Worm (Caenorhabditis elegans) whole organism, mixed stage, embryonic: Measurements from ENCODE around the gene Y54G11A.7.
"Not testable (repeated sequence)": the region's sequence is repeated elsewhere in the genome, so short reads cannot be mapped to it uniquely, and the experiment has no call there.

Experiments
- M03D4.4 ChIP-seq: sonication (generic microtip); optimal IDR thresholded peaks from 2 replicates; lab custom pipeline; 2017; ENCODE audit warnings: mild to moderate bottlenecking, missing genetic modification characterization, missing compliant biosample characterization
- bed-3 ChIP-seq: fragments of 200-800 bp; sonication (Bioruptor generic); optimal IDR thresholded peaks from 3 replicates; lab custom pipeline; 2018; ENCODE audit warnings: mild to moderate bottlenecking, missing genetic modification characterization, moderate library complexity, missing compliant biosample characterization
- blmp-1 ChIP-seq: fragments of 150-350 bp; optimal IDR thresholded peaks from 2 replicates; lab custom pipeline; 2014; ENCODE audit warnings: missing biosample characterization, missing genetic modification characterization
- ceh-39 ChIP-seq: fragments of 150-350 bp; optimal IDR thresholded peaks from 2 replicates; lab custom pipeline; 2014; ENCODE audit warnings: missing biosample characterization, missing genetic modification characterization
- ceh-83 ChIP-seq: fragments of 200-800 bp; sonication (Bioruptor generic); optimal IDR thresholded peaks from 2 replicates; lab custom pipeline; 2018; ENCODE audit warnings: mild to moderate bottlenecking, missing genetic modification characterization, missing compliant biosample characterization
- ces-1 ChIP-seq: fragments of 150-350 bp; optimal IDR thresholded peaks from 2 replicates; lab custom pipeline; 2014; ENCODE audit warnings: missing biosample characterization, missing genetic modification reagents, missing genetic modification characterization
- drap-1 ChIP-seq: fragments of 200-800 bp; sonication (Bioruptor generic); optimal IDR thresholded peaks from 3 replicates; lab custom pipeline; 2018; ENCODE audit warnings: mild to moderate bottlenecking, missing genetic modification characterization, missing compliant biosample characterization
- elt-1 ChIP-seq: sonication (generic microtip); optimal IDR thresholded peaks from 2 replicates; lab custom pipeline; 2017; ENCODE audit warnings: missing genetic modification characterization, mild to moderate bottlenecking, missing compliant biosample characterization, antibody characterized with exemption, moderate library complexity, borderline replicate concordance; ENCODE audit not compliant: insufficient read depth
- elt-3 ChIP-seq: fragments of 150-350 bp; optimal IDR thresholded peaks from 2 replicates; lab custom pipeline; 2014; ENCODE audit warnings: missing biosample characterization, missing genetic modification characterization
- flh-1 ChIP-seq: fragments of 200-800 bp; sonication (Bioruptor generic); optimal IDR thresholded peaks from 2 replicates; lab custom pipeline; 2018; ENCODE audit warnings: mild to moderate bottlenecking, missing genetic modification characterization, moderate library complexity, missing compliant biosample characterization
- ham-2 ChIP-seq: fragments of 200-800 bp; sonication (Bioruptor generic); optimal IDR thresholded peaks from 2 replicates; lab custom pipeline; 2018; ENCODE audit warnings: mild to moderate bottlenecking, missing genetic modification characterization, missing compliant biosample characterization
- hlh-1 ChIP-seq: fragments of 150-350 bp; optimal IDR thresholded peaks from 2 replicates; lab custom pipeline; 2014; ENCODE audit warnings: missing biosample characterization, missing genetic modification reagents, missing genetic modification characterization
- lin-13 ChIP-seq: fragments of 150-350 bp; optimal IDR thresholded peaks from 2 replicates; lab custom pipeline; 2014; ENCODE audit warnings: missing biosample characterization, missing genetic modification characterization
- lin-32 ChIP-seq: fragments of 200-800 bp; sonication (Bioruptor generic); optimal IDR thresholded peaks from 2 replicates; lab custom pipeline; 2018; ENCODE audit warnings: mild to moderate bottlenecking, missing genetic modification characterization, missing compliant biosample characterization
- lsy-2 ChIP-seq: fragments of 150-350 bp; optimal IDR thresholded peaks from 2 replicates; lab custom pipeline; 2014; ENCODE audit warnings: missing biosample characterization, missing genetic modification characterization
- mab-5 ChIP-seq: fragments of 150-350 bp; optimal IDR thresholded peaks from 2 replicates; lab custom pipeline; 2014; ENCODE audit warnings: missing biosample characterization, missing genetic modification characterization
- mep-1 ChIP-seq: fragments of 150-350 bp; optimal IDR thresholded peaks from 2 replicates; lab custom pipeline; 2017; ENCODE audit warnings: missing biosample characterization, missing genetic modification reagents, missing genetic modification characterization, inconsistent platforms
- mls-2 ChIP-seq: sonication (generic microtip); optimal IDR thresholded peaks from 2 replicates; lab custom pipeline; 2016; ENCODE audit warnings: mild to moderate bottlenecking, missing genetic modification characterization, moderate library complexity, missing compliant biosample characterization
- nhr-237 ChIP-seq: fragments of 150-350 bp; optimal IDR thresholded peaks from 2 replicates; lab custom pipeline; 2014; ENCODE audit warnings: missing biosample characterization, missing genetic modification characterization
- nhr-28 ChIP-seq: fragments of 150-350 bp; optimal IDR thresholded peaks from 2 replicates; lab custom pipeline; 2014; ENCODE audit warnings: missing biosample characterization, missing genetic modification characterization
- nhr-76 ChIP-seq: sonication (generic microtip); optimal IDR thresholded peaks from 2 replicates; lab custom pipeline; 2017; ENCODE audit warnings: missing biosample characterization, missing genetic modification characterization
- sem-2 ChIP-seq: fragments of 200-800 bp; sonication (Bioruptor generic); optimal IDR thresholded peaks from 2 replicates; lab custom pipeline; 2018; ENCODE audit warnings: mild to moderate bottlenecking, missing genetic modification characterization, missing compliant biosample characterization
- snpc-4 ChIP-seq: fragments of 150-350 bp; optimal IDR thresholded peaks from 2 replicates; lab custom pipeline; 2014; ENCODE audit warnings: missing biosample characterization, missing genetic modification characterization
- sptf-1 ChIP-seq: sonication (generic microtip); optimal IDR thresholded peaks from 2 replicates; lab custom pipeline; 2017; ENCODE audit warnings: mild to moderate bottlenecking, missing genetic modification characterization, moderate library complexity, missing compliant biosample characterization
- tbx-8 ChIP-seq: fragments of 200-800 bp; sonication (Bioruptor generic); optimal IDR thresholded peaks from 2 replicates; lab custom pipeline; 2018; ENCODE audit warnings: mild to moderate bottlenecking, missing genetic modification characterization, moderate library complexity, missing compliant biosample characterization
- unc-120 ChIP-seq: sonication (generic microtip); optimal IDR thresholded peaks from 2 replicates; lab custom pipeline; 2017; ENCODE audit warnings: missing genetic modification characterization, missing compliant biosample characterization; ENCODE audit not compliant: poor library complexity, severe bottlenecking
- unc-39 ChIP-seq: fragments of 150-350 bp; optimal IDR thresholded peaks from 2 replicates; lab custom pipeline; 2014; ENCODE audit warnings: missing biosample characterization, missing genetic modification characterization
- unc-62 ChIP-seq: fragments of 150-350 bp; optimal IDR thresholded peaks from 2 replicates; lab custom pipeline; 2014; ENCODE audit warnings: missing biosample characterization, missing genetic modification reagents, missing genetic modification characterization
- zip-8 ChIP-seq: fragments of 150-350 bp; optimal IDR thresholded peaks from 2 replicates; lab custom pipeline; 2014; ENCODE audit warnings: missing biosample characterization, missing genetic modification characterization
- ztf-11 ChIP-seq: fragments of 150-350 bp; optimal IDR thresholded peaks from 2 replicates; lab custom pipeline; 2014; ENCODE audit warnings: missing biosample characterization, missing genetic modification characterization

Gene Y54G11A.7

ce11 chrII:14294390-14294789 is 2.7 kb upstream of the Y54G11A.7 start:
- TF ChIP-seq flh-1 (GFP tag; lab: Kevin White, UChicago): no peak
- no peak for TF ChIP-seq hlh-1
- TF ChIP-seq ceh-83 (GFP tag; lab: Kevin White, UChicago): no peak
- no peak for TF ChIP-seq lin-32 (GFP tag; lab: Kevin White, UChicago)
- TF ChIP-seq nhr-237 (tag; lab: Kevin White, UChicago): no peak
- TF ChIP-seq sptf-1 (tag; lab: Kevin White, UChicago): no peak
- TF ChIP-seq mls-2 (tag; lab: Kevin White, UChicago): no peak
- no peak for TF ChIP-seq ztf-11 (tag; lab: Kevin White, UChicago)
- TF ChIP-seq blmp-1 (tag; lab: Kevin White, UChicago): no peak
- no peak for TF ChIP-seq unc-62 (GFP tag; lab: Kevin White, UChicago)
- no peak for TF ChIP-seq unc-39 (tag; lab: Kevin White, UChicago)
- TF ChIP-seq elt-3: no peak
- no peak for TF ChIP-seq mab-5 (tag; lab: Kevin White, UChicago)
- no peak for TF ChIP-seq snpc-4 (tag; lab: Kevin White, UChicago)
- no peak for TF ChIP-seq ceh-39
- no peak for TF ChIP-seq drap-1

- TF ChIP-seq lsy-2 (tag; lab: Kevin White, UChicago): no peak
- peak; percentile 22 for TF ChIP-seq blmp-1 (tag; lab: Kevin White, UChicago)
These were observed 785 bp upstream of the Y54G11A.7 start for ce11 chrII:14296320-14296719.

DNA sequence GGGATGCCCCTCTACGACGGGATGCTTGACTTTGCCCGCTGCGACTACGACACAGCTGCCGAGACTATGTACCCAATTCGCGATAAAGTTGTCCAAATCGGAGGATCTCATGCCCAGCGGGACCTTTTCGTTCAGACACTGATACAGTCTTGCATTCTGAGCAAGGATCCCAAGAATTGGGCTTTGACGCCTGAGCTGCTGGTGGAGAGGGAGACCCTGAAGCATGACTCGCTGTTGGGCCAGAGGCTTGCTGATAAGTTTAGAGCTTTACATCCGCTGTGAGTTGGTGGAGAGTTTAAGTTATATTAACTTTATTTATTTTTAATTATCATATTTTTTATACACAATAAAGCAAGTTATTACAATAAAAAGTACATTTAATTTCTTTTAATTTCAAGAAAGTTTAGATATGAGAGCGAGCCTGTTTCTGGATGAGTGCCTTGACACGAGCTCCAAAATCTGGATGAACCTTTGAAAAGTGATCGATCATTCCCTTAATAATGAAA is 2.2 kb downstream of the Y54G11A.7 start:
- no peak for TF ChIP-seq lin-13
- TF ChIP-seq, all 35 proteins: peak for 0

- TF ChIP-seq ces-1; mls-2 (tag; lab: Kevin White, UChicago); drap-1: not testable (repeated sequence)
These were observed 4.8 kb downstream of the Y54G11A.7 start, which contains the start of gene ctl-2 for ce11 chrII:14301927-14302326. Gene ctl-2 (minus strand): TSS chrII:14302027.

DNA sequence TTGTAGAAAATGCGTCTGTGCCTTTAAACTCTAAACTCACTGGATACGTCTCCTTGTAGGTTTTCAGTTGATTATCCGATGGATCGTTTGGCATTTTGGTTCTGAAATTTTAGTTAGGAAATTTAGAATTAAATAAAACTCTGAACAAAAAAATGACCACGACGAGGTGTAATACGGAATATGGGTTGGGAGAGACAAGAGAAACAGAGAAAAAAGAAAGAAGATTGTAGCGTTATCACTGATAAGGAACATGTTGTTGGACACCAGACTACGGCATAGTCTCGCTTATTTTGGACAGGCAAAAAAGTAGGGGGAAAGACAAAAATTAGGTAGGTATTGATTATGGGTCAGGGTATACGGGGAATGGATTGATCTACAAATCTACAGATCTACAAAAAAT is 9.1 kb downstream of the Y54G11A.7 start, which contains the start of gene ctl-1:
ctl-1 (minus strand) TSS at position 101 of the 400 bp plus-strand sequence.
- TF ChIP-seq mls-2, blmp-1, mep-1 (tag; lab: Kevin White, UChicago): not testable (repeated sequence)

DNA sequence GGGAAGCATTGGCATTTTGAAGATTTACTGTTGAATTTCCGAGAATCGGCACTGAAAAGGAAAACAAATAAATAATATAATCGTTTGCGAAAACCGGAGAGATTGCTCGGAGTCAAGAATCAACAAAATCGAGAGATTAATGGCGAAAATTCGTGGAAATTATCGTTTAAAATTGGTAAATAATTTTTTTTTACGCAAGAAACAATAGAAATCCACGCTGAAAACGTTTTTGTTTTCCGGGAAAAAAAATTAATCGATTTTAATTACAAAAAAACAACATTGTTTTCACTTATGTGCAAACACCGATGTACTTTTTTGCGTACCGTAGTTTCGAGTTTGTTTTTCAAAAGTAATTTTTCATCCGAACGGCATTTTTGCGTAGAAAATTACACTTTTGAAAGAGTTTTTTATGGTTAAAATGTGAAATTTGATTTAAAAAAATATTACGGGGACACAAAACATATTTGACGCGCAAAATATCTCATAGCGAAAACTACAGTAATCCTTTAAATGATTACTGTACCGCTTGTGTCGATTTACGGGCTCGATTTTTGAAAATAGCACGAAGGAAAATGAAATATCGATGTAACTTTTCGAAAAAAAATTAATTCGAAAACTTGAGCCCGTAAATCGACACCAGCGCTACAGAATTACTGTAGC is 13.8 kb downstream of the Y54G11A.7 start, which contains the start of gene ctl-3:
ctl-3 (minus strand) TSS at position 51 of the 660 bp plus-strand sequence.
- no peak for TF ChIP-seq nhr-28 (tag; lab: Kevin White, UChicago)
- no peak for TF ChIP-seq sptf-1 (tag; lab: Kevin White, UChicago)
- no peak for TF ChIP-seq mep-1 (tag; lab: Kevin White, UChicago)
- TF ChIP-seq bed-3 (GFP tag; lab: Kevin White, UChicago): no peak
- TF ChIP-seq mab-5 (tag; lab: Kevin White, UChicago): no peak
- TF ChIP-seq ham-2 (GFP tag; lab: Kevin White, UChicago): no peak

DNA sequence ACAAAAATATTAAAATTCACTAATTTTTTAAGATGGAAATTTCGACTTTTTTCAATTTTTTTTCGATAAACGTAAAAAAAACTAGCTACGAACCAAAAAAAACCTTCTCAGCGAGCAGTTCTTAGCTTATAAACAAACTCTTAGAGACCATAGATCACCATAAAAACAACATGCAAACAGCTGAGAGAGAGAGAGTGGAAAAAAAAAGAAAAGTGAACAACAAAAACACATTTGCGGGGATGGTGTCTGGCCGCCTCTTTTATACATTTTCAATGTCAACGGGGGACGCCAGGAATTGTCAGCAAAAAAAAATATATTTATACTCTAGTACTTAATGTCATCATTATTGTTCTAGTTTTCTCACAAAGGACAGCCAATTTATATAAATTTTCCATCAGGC is 14.4 kb downstream of the Y54G11A.7 start:
- no peak for TF ChIP-seq drap-1
- no peak for TF ChIP-seq ham-2 (GFP tag; lab: Kevin White, UChicago)
- TF ChIP-seq unc-120 (tag; lab: Kevin White, UChicago): no peak
- TF ChIP-seq elt-1 (tag; lab: Kevin White, UChicago): no peak
- no peak for TF ChIP-seq blmp-1 (tag; lab: Kevin White, UChicago)
- TF ChIP-seq ceh-83 (GFP tag; lab: Kevin White, UChicago): no peak
- no peak for TF ChIP-seq hlh-1
- TF ChIP-seq nhr-237 (tag; lab: Kevin White, UChicago): no peak
- no peak for TF ChIP-seq unc-39 (tag; lab: Kevin White, UChicago)
- TF ChIP-seq zip-8 (tag; lab: Kevin White, UChicago): no peak
- TF ChIP-seq sptf-1 (tag; lab: Kevin White, UChicago): no peak
- no peak for TF ChIP-seq nhr-28 (tag; lab: Kevin White, UChicago)
- TF ChIP-seq tbx-8 (GFP tag; lab: Kevin White, UChicago): no peak
- TF ChIP-seq mep-1 (tag; lab: Kevin White, UChicago): no peak
- TF ChIP-seq sem-2 (GFP tag; lab: Kevin White, UChicago): no peak
- TF ChIP-seq M03D4.4: no peak
- no peak for TF ChIP-seq lin-13
- no peak for TF ChIP-seq nhr-76 (tag; lab: Kevin White, UChicago)
- TF ChIP-seq mab-5 (tag; lab: Kevin White, UChicago): no peak
